Fruit fly (Drosophila melanogaster) whole organism, wandering third instar larva: Measurements from ENCODE around the gene asun.

Experiments used
- Abd-B ChIP-seq: fragments of >200 bp; optimal IDR thresholded peaks from 2 replicates; lab custom pipeline; 2017; ENCODE audit warnings: missing biosample characterization, missing genetic modification characterization
- CG32264 ChIP-seq: fragments of 200-800 bp; sonication (Bioruptor generic); optimal IDR thresholded peaks from 2 replicates; lab custom pipeline; 2016; ENCODE audit warnings: missing biosample characterization, missing genetic modification characterization
- CG9705 ChIP-seq: fragments of 200-800 bp; sonication (Bioruptor generic); optimal IDR thresholded peaks from 2 replicates; lab custom pipeline; 2018; ENCODE audit warnings: missing biosample characterization, mild to moderate bottlenecking, missing genetic modification characterization
- CrebA ChIP-seq: fragments of 200-800 bp; sonication (Bioruptor generic); optimal IDR thresholded peaks from 2 replicates; lab custom pipeline; 2016; ENCODE audit warnings: missing biosample characterization, mild to moderate bottlenecking, missing genetic modification characterization, borderline replicate concordance
- Dfd ChIP-seq: fragments of >200 bp; optimal IDR thresholded peaks from 2 replicates; lab custom pipeline; 2017; ENCODE audit warnings: missing biosample characterization, missing genetic modification characterization
- Dif ChIP-seq: fragments of 200-275, 200-300 bp; sonication (Bioruptor generic); optimal IDR thresholded peaks from 2 replicates; lab custom pipeline; 2018; ENCODE audit warnings: missing biosample characterization, missing genetic modification characterization; ENCODE audit not compliant: partially characterized antibody
- GATAd ChIP-seq: sonication (Bioruptor generic); optimal IDR thresholded peaks from 2 replicates; lab custom pipeline; 2016; ENCODE audit warnings: missing biosample characterization, missing genetic modification characterization
- HLH106 ChIP-seq: fragments of 200-800 bp; optimal IDR thresholded peaks from 3 replicates; lab custom pipeline; 2019; ENCODE audit warnings: missing biosample characterization, mild to moderate bottlenecking, missing genetic modification characterization, moderate library complexity
- Hnf4 ChIP-seq: fragments of 200-800 bp; sonication (Bioruptor generic); optimal IDR thresholded peaks from 2 replicates; lab custom pipeline; 2016; ENCODE audit warnings: missing biosample characterization, mild to moderate bottlenecking, missing genetic modification characterization
- Hr78 ChIP-seq: fragments of >200 bp; optimal IDR thresholded peaks from 2 replicates; lab custom pipeline; 2017; ENCODE audit warnings: missing biosample characterization, missing genetic modification characterization
- Hr83 ChIP-seq: fragments of 200-300 bp; sonication (Bioruptor generic); optimal IDR thresholded peaks from 2 replicates; lab custom pipeline; 2016; ENCODE audit warnings: missing biosample characterization, mild to moderate bottlenecking, missing genetic modification characterization, moderate library complexity; ENCODE audit not compliant: poor library complexity, severe bottlenecking
- Jra ChIP-seq: sonication (Bioruptor generic); optimal IDR thresholded peaks from 2 replicates; lab custom pipeline; 2016; ENCODE audit warnings: missing biosample characterization, missing genetic modification characterization
- Mio ChIP-seq: sonication (Bioruptor generic); optimal IDR thresholded peaks from 2 replicates; lab custom pipeline; 2016; ENCODE audit warnings: missing biosample characterization, missing genetic modification characterization
- Myc ChIP-seq: fragments of >200 bp; optimal IDR thresholded peaks from 2 replicates; lab custom pipeline; 2017
- N ChIP-seq: fragments of >200 bp; optimal IDR thresholded peaks from 2 replicates; lab custom pipeline; 2018; ENCODE audit warnings: missing biosample characterization, missing external identifiers, missing genetic modification characterization
- OdsH ChIP-seq: fragments of 200-800 bp; sonication (Bioruptor generic); optimal IDR thresholded peaks from 2 replicates; lab custom pipeline; 2016; ENCODE audit warnings: missing biosample characterization, mild to moderate bottlenecking, missing genetic modification characterization
- Rel ChIP-seq, 2 experiments: fragments of 200-800 bp; sonication (Bioruptor generic) in 1 of 2; optimal IDR thresholded peaks; 2 replicates in 1 of 2; 3 replicates in 1 of 2; lab custom pipeline; 2016 to 2019; ENCODE audit warnings: mild to moderate bottlenecking in 2 of 2, missing biosample characterization in 2 of 2, missing genetic modification characterization in 2 of 2, moderate library complexity in 1 of 2
- Sp1 ChIP-seq: fragments of 200-800 bp; sonication (Bioruptor generic); optimal IDR thresholded peaks from 3 replicates; lab custom pipeline; 2019; ENCODE audit warnings: missing biosample characterization, mild to moderate bottlenecking, missing genetic modification characterization, moderate library complexity
- Vsx2 ChIP-seq: fragments of 200-300, 225-300 bp; sonication (Bioruptor generic); optimal IDR thresholded peaks from 2 replicates; lab custom pipeline; 2018; ENCODE audit warnings: missing biosample characterization, missing genetic modification characterization; ENCODE audit not compliant: partially characterized antibody
- br ChIP-seq: fragments of 200-800 bp; sonication (Bioruptor generic); optimal IDR thresholded peaks from 2 replicates; lab custom pipeline; 2016; ENCODE audit warnings: missing biosample characterization, missing genetic modification characterization
- brk ChIP-seq: fragments of 200-800 bp; sonication (Bioruptor generic); optimal IDR thresholded peaks from 2 replicates; lab custom pipeline; 2016; ENCODE audit warnings: missing biosample characterization, mild to moderate bottlenecking, missing genetic modification characterization
- dl ChIP-seq, 2 experiments: fragments of 175-275, 200-275 bp in 1 of 2; fragments of 200-275 bp in 1 of 2; sonication (Bioruptor generic); optimal IDR thresholded peaks; lab custom pipeline; 2018; ENCODE audit warnings: mild to moderate bottlenecking in 2 of 2, missing biosample characterization in 2 of 2, missing genetic modification characterization in 2 of 2, moderate library complexity in 2 of 2; ENCODE audit not compliant: partially characterized antibody in 2 of 2, insufficient read depth in 1 of 2
- dmrt93B ChIP-seq: fragments of 200-800 bp; sonication (Bioruptor generic); optimal IDR thresholded peaks from 2 replicates; lab custom pipeline; 2018; ENCODE audit warnings: missing biosample characterization, mild to moderate bottlenecking, missing genetic modification characterization
- dsf ChIP-seq: sonication (Bioruptor generic); optimal IDR thresholded peaks from 2 replicates; lab custom pipeline; 2016; ENCODE audit warnings: missing biosample characterization, missing genetic modification characterization, borderline replicate concordance
- ey ChIP-seq: fragments of 200-800 bp; sonication (Bioruptor generic); optimal IDR thresholded peaks from 2 replicates; lab custom pipeline; 2016; ENCODE audit warnings: missing biosample characterization, missing genetic modification characterization
- foxo ChIP-seq, 2 experiments: fragments of 200-800 bp; sonication (Bioruptor generic); optimal IDR thresholded peaks; 2 replicates in 1 of 2; 3 replicates in 1 of 2; lab custom pipeline; 2016 to 2017; ENCODE audit warnings: missing biosample characterization in 2 of 2, missing genetic modification characterization in 2 of 2
- fru ChIP-seq: fragments of 200-800 bp; sonication (Bioruptor generic); optimal IDR thresholded peaks from 3 replicates; lab custom pipeline; 2016; ENCODE audit warnings: missing biosample characterization, mild to moderate bottlenecking, missing genetic modification characterization
- h ChIP-seq: fragments of 200-800 bp; sonication (Bioruptor generic); optimal IDR thresholded peaks from 3 replicates; lab custom pipeline; 2016; ENCODE audit warnings: missing biosample characterization, mild to moderate bottlenecking, missing genetic modification characterization
- jim ChIP-seq: fragments of 175-275, 200-325 bp; sonication (Bioruptor generic); optimal IDR thresholded peaks from 2 replicates; lab custom pipeline; 2016; ENCODE audit warnings: missing biosample characterization, mild to moderate bottlenecking, missing genetic modification characterization
- lola ChIP-seq: fragments of >200 bp; optimal IDR thresholded peaks from 2 replicates; lab custom pipeline; 2017; ENCODE audit warnings: missing biosample characterization, missing genetic modification characterization
- pan ChIP-seq: fragments of >200 bp; optimal IDR thresholded peaks from 2 replicates; lab custom pipeline; 2017
- psq ChIP-seq: fragments of 200-800 bp; sonication (Bioruptor generic); optimal IDR thresholded peaks from 3 replicates; lab custom pipeline; 2017; ENCODE audit warnings: missing biosample characterization, mild to moderate bottlenecking, missing genetic modification characterization, moderate library complexity
- rgr ChIP-seq: fragments of 200-800 bp; sonication (Bioruptor generic); optimal IDR thresholded peaks from 3 replicates; lab custom pipeline; 2016; ENCODE audit warnings: missing biosample characterization, mild to moderate bottlenecking, missing genetic modification characterization
- sage ChIP-seq: fragments of 200-800 bp; sonication (Bioruptor generic); optimal IDR thresholded peaks from 2 replicates; lab custom pipeline; 2016; ENCODE audit warnings: missing biosample characterization, mild to moderate bottlenecking, missing genetic modification characterization
- sv ChIP-seq: fragments of 200-800 bp; sonication (Bioruptor generic); optimal IDR thresholded peaks from 3 replicates; lab custom pipeline; 2016; ENCODE audit warnings: missing biosample characterization, missing genetic modification characterization
- tai ChIP-seq: sonication (Bioruptor generic); optimal IDR thresholded peaks from 2 replicates; lab custom pipeline; 2016; ENCODE audit warnings: missing biosample characterization, missing genetic modification characterization
- usp ChIP-seq: fragments of >200 bp; optimal IDR thresholded peaks from 2 replicates; lab custom pipeline; 2017; ENCODE audit warnings: missing biosample characterization, missing genetic modification characterization
- woc ChIP-seq: sonication (Bioruptor generic); optimal IDR thresholded peaks from 2 replicates; lab custom pipeline; 2016; ENCODE audit warnings: missing biosample characterization, mild to moderate bottlenecking, missing genetic modification characterization

The asun gene

DNA sequence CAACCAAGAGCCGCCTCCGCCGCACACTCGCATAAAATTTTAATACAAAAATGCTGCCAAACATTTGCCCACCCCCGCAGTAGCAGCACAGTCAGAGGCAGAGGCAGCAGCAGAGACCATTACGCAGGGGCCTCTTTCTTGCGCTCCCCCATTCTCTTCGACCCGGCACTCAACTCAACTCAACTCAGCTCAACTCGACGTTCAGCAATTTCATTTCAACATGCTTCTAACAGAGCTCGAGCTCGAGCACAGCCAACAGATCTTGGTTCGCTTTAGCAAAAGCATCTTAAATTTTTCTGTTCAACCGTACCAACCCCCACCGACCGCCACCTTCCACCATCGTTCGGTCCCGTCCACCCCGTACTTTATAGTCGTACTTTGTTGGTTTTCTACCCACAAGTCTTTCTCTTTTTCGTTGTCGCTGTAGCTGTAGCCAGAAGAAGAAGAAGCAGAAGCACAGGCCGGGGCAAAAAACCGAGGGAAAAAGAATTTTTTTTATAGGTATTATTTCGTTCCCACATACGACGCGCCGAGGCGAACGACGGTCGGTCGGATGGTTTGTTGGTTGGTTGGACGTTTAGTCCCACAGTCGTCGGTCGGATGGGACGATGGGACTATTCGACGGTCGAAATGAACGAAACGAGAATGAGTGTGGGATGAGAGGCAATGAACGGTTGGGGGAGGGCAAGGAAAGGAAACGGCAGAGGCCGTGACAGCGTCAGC, 28.7 kb upstream of the asun start:
- peak; percentile 89 for TF ChIP-seq psq (GFP tag; lab: Kevin White, UChicago)
- TF ChIP-seq foxo (GFP tag; optimal IDR thresholded peaks at IDR 0.05; lab: Kevin White, UChicago): peak in 1 of 2 experiments; percentile 69
- TF ChIP-seq usp (GFP tag; lab: Kevin White, UChicago): no peak
- TF ChIP-seq Dfd (GFP tag; lab: Kevin White, UChicago): no peak
- TF ChIP-seq CG32264 (GFP tag; lab: Kevin White, UChicago): peak; percentile 8
- peak; percentile 90 for TF ChIP-seq Hr83 (GFP tag; lab: Kevin White, UChicago)
- TF ChIP-seq jim (GFP tag; lab: Kevin White, UChicago): peak; percentile 10
- TF ChIP-seq Jra (GFP tag; lab: Kevin White, UChicago): peak; percentile 74
- TF ChIP-seq Vsx2 (GFP tag; lab: Kevin White, UChicago): no peak
- TF ChIP-seq CrebA: peak; percentile 93
- no peak for TF ChIP-seq OdsH
- TF ChIP-seq woc (GFP tag; lab: Kevin White, UChicago): peak; percentile 83
- TF ChIP-seq Mio (GFP tag; lab: Kevin White, UChicago): no peak
- TF ChIP-seq Dif: peak; percentile 86
- peak; percentile 82 for TF ChIP-seq h
- peak; percentile 42 for TF ChIP-seq Rel (GFP tag; optimal IDR thresholded peaks at IDR 0.05; lab: Kevin White, UChicago)
- peak; percentile 85 for TF ChIP-seq Rel (tag; optimal IDR thresholded peaks at IDR 0.05; lab: Kevin White, UChicago)
- peak; percentile 86 for TF ChIP-seq tai (GFP tag; lab: Kevin White, UChicago)
- peak; percentile 24 to 86 for TF ChIP-seq dl (GFP tag; optimal IDR thresholded peaks at IDR 0.05; lab: Kevin White, UChicago; ENCODE audit: insufficient read depth in 1 of 2, partially characterized antibody in 2 of 2)
- peak; percentile 86 for TF ChIP-seq brk
- peak; percentile 59 for TF ChIP-seq br (GFP tag; lab: Kevin White, UChicago)
- TF ChIP-seq GATAd (GFP tag; lab: Kevin White, UChicago): no peak
- TF ChIP-seq Myc (lab: Kevin White, UChicago): no peak
- TF ChIP-seq fru (GFP tag; lab: Kevin White, UChicago): peak; percentile 51
- peak; percentile 12 for TF ChIP-seq rgr (GFP tag; lab: Kevin White, UChicago)
- TF ChIP-seq sage: peak; percentile 19
- TF ChIP-seq Hnf4 (GFP tag; lab: Kevin White, UChicago): peak; percentile 66
- TF ChIP-seq CG9705 (GFP tag; lab: Kevin White, UChicago): no peak
- TF ChIP-seq lola: no peak
- no peak for TF ChIP-seq sv (GFP tag; lab: Kevin White, UChicago)

DNA sequence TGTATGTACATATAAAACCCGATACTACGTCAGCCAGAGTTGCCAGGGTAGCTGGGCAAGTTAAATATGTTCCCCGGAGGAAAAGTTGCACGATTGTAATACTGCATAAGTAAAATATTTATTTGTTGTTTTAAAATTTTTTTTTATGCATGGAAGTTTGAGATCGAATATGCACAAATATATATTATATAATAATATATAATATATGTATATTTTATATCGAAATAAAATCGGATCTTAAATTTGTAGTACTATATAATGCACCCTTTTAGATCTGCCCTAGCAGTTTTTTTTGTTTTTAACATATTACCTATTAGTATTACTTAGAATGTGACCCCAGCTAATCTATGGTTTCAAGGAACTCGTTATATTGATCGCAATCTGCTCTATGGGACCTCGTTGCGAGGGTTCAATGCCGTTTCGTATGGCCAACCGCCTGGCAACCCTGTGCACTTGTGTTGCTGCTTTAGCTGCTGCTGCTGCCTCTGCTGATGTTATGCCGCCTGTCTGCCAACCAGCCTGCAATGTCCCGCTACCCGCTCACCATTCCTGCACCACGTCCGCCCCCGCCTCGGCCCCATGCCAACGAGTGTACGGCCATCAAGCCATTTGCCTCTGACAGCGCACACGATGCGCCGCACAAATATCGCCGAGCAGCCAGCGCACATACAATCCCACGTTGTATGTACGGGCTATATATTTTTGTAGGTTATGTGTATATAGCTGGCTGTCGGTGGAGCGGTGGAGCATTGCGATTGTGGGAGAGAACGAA, 27.9 kb upstream of the asun start:
- TF ChIP-seq Sp1 (GFP tag; lab: Kevin White, UChicago) (peak; percentile 97), CG32264 (GFP tag; lab: Kevin White, UChicago) (no peak), Dfd (GFP tag; lab: Kevin White, UChicago) (peak; percentile 87), usp (GFP tag; lab: Kevin White, UChicago) (no peak), Dif (peak; percentile 85), dl (GFP tag; optimal IDR thresholded peaks at IDR 0.05; lab: Kevin White, UChicago; ENCODE audit: insufficient read depth in 1 of 2, partially characterized antibody in 2 of 2) (peak; percentile 56 to 64), tai (GFP tag; lab: Kevin White, UChicago) (no peak), foxo (GFP tag; optimal IDR thresholded peaks at IDR 0.05; lab: Kevin White, UChicago) (peak; percentile 72 to 77), CrebA (peak; percentile 93), pan (lab: Kevin White, UChicago) (no peak), OdsH (peak; percentile 62), dmrt93B (GFP tag; lab: Kevin White, UChicago) (peak; percentile 95), h (no peak), Mio (GFP tag; lab: Kevin White, UChicago) (peak; percentile 37), N (no peak), Abd-B (GFP tag; lab: Kevin White, UChicago) (no peak), jim (GFP tag; lab: Kevin White, UChicago) (peak; percentile 83), Rel (GFP tag; optimal IDR thresholded peaks at IDR 0.05; lab: Kevin White, UChicago) (no peak), Rel (tag; optimal IDR thresholded peaks at IDR 0.05; lab: Kevin White, UChicago) (peak; percentile 64), br (GFP tag; lab: Kevin White, UChicago) (peak; percentile 51), rgr (GFP tag; lab: Kevin White, UChicago) (peak; percentile 40), dsf (GFP tag; lab: Kevin White, UChicago) (no peak), Myc (lab: Kevin White, UChicago) (no peak), fru (GFP tag; lab: Kevin White, UChicago) (peak; percentile 45), Vsx2 (GFP tag; lab: Kevin White, UChicago) (no peak), CG9705 (GFP tag; lab: Kevin White, UChicago) (peak; percentile 72), brk (no peak), psq (GFP tag; lab: Kevin White, UChicago) (peak; percentile 65), Hr78 (GFP tag; lab: Kevin White, UChicago) (no peak), lola (no peak), ey (GFP tag; lab: Kevin White, UChicago) (peak; percentile 61), sage (peak; percentile 29), sv (GFP tag; lab: Kevin White, UChicago) (peak; percentile 79), HLH106 (tag; lab: Kevin White, UChicago) (peak; percentile 92), Hnf4 (GFP tag; lab: Kevin White, UChicago) (no peak), Jra (GFP tag; lab: Kevin White, UChicago) (no peak), woc (GFP tag; lab: Kevin White, UChicago) (peak; percentile 31), Hr83 (GFP tag; lab: Kevin White, UChicago) (peak; percentile 97), GATAd (GFP tag; lab: Kevin White, UChicago) (no peak)
